Fruit fly (Drosophila melanogaster): ENCODE measurements around the gene CG14102.

The CG14102 gene

DNA sequence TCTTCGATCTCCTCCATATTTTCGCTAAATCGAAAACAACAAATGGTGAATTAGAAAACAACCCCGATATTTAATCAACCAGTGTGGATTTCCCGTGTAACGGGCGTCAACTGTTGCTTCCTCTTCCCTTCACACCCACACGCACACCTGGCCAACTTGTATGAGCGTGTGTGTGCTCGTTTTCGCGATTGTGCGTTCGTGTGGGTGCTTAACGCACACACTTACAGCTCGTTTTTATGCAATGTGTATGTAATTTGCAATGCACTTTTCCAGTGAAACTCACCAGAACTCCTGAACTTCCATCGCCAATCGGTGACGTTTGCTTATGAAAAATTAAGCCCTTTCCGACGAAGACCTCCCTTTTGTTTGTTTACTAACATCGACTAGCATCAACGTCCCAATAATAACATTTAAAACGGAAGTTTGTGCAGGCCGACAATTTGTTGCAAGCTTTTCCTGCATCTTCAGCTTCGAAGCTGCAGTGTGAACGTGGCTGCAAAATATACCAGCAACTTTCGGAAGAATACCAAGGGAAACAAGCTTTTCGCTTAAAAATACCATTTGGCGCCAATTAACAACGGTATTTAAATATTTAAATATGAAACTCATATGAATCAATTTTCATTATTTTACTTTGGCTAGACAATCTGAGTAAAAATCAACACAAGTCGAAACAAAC, 14.5 kb upstream of the CG14102 start, which contains the start of gene cyc:
Gene cyc (minus strand): TSS at position 467 of the 679 bp plus-strand sequence.
- TF ChIP-seq h (optimal IDR thresholded peaks at IDR 0.05) (no peak), insv (optimal IDR thresholded peaks at IDR 0.05) (no peak), Sin3A (optimal IDR thresholded peaks at IDR 0.05) (no peak), ttk (optimal IDR thresholded peaks at IDR 0.05) (no peak)

- no peak for TF ChIP-seq h (optimal IDR thresholded peaks at IDR 0.05)
- no peak for TF ChIP-seq Sin3A (optimal IDR thresholded peaks at IDR 0.05)
- no peak for TF ChIP-seq ttk (optimal IDR thresholded peaks at IDR 0.05)
- no peak for TF ChIP-seq Myc (optimal IDR thresholded peaks at IDR 0.05)
- TF ChIP-seq psq (optimal IDR thresholded peaks at IDR 0.05), result no peak
- TF ChIP-seq insv (optimal IDR thresholded peaks at IDR 0.05), result no peak
Measured at dm6 chr3L:19813075-19813903, 12.2 kb upstream of the CG14102 start, which contains the start of gene Cyp305a1. Gene Cyp305a1, minus strand, starts transcription at chr3L:19813339.

DNA sequence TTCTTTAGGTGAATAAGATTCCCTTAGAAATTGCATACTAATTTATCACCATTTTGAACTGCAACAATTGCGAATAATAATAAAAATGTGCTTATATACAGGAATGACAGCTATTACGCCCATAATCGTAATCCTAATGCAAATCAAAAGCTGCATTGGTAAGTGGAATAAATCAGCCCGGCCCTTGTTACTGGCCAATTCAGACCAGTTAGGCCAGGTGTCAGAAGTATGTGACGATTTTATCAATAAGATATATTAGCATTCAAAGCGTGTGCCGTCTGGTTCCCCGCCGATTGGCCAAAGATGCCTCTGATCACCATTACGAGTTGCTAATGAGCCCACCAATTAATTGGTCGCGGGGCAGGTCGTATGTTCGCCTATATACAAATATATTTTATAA, 11.4 kb upstream of the CG14102 start:
- TF ChIP-seq h (optimal IDR thresholded peaks at IDR 0.05), result no peak
- no peak for TF ChIP-seq Sin3A (optimal IDR thresholded peaks at IDR 0.05)
- no peak for TF ChIP-seq Myc (optimal IDR thresholded peaks at IDR 0.05)
- TF ChIP-seq psq (optimal IDR thresholded peaks at IDR 0.05), result no peak
- TF ChIP-seq insv (optimal IDR thresholded peaks at IDR 0.05), result no peak
- TF ChIP-seq ttk (optimal IDR thresholded peaks at IDR 0.05), result no peak

dm6 chr3L:19807521-19807920, 6.4 kb upstream of the CG14102 start:
- TF ChIP-seq insv (optimal IDR thresholded peaks at IDR 0.05) (no peak), h (optimal IDR thresholded peaks at IDR 0.05) (no peak), Sin3A (optimal IDR thresholded peaks at IDR 0.05) (no peak), ttk (optimal IDR thresholded peaks at IDR 0.05) (no peak), psq (optimal IDR thresholded peaks at IDR 0.05) (no peak), Myc (optimal IDR thresholded peaks at IDR 0.05) (no peak)

- TF ChIP-seq Myc (optimal IDR thresholded peaks at IDR 0.05) (no peak), insv (optimal IDR thresholded peaks at IDR 0.05) (no peak), Sin3A (optimal IDR thresholded peaks at IDR 0.05) (no peak)
Measured at dm6 chr3L:19807103-19807502, 6.0 kb upstream of the CG14102 start, which contains the start of the genes CG14104 and Kap-alpha1. Gene CG14104, minus strand, starts transcription at chr3L:19807199. Gene Kap-alpha1, plus strand, starts transcription at chr3L:19807232.

DNA sequence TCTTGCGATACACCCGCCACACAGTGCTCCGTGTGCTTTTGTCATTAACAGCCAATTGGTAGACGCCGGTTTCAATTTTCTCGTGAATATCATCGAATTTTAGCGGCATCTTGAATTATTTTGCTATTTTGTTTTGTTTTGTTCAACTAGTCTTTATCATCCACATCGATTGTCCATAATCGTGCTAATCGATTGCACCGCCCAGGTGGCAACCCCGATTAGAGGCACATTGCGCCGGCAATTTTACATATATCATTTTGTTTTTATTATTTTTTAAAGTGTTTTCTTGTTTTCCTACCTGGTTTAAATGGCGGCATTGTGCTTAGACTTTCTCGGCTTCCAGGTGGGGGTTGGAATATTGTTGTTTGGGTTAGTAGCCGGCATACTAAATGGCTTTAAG, 4.8 kb upstream of the CG14102 start, which contains the start of gene CG34116:
Gene CG34116 (minus strand): TSS at position 142 of the 400 bp plus-strand sequence.
- TF ChIP-seq insv (optimal IDR thresholded peaks at IDR 0.05), result no peak
- no peak for TF ChIP-seq psq (optimal IDR thresholded peaks at IDR 0.05)

DNA sequence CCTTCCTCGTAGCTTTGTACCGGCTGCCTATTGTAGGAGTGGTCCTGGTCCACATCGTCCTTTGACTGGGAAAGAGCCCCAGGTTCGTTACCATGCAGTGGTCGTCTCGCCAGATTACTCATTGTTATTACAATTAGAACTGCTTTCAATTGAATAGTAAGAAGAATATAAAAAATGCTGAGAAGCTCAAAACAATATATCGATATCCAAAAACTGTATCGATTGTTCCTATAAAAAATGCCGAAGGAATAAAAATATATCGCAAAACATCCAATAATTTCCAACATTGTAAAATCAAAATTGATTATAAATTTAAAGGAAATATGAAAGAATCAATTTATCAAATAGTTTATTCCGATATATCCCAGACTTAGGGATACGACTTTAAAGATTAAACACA, 3.8 kb upstream of the CG14102 start, which contains the start of the genes TORIP and Ccdc58:
Gene TORIP (minus strand): TSS at position 173 of the 400 bp plus-strand sequence.
Gene Ccdc58 (plus strand): TSS at position 274 of the 400 bp plus-strand sequence.
- TF ChIP-seq psq (optimal IDR thresholded peaks at IDR 0.05), result no peak
- TF ChIP-seq insv (optimal IDR thresholded peaks at IDR 0.05), result no peak
- no peak for TF ChIP-seq ttk (optimal IDR thresholded peaks at IDR 0.05)
- TF ChIP-seq Sin3A (optimal IDR thresholded peaks at IDR 0.05), result no peak
- no peak for TF ChIP-seq Myc (optimal IDR thresholded peaks at IDR 0.05)
- TF ChIP-seq h (optimal IDR thresholded peaks at IDR 0.05), result no peak

DNA sequence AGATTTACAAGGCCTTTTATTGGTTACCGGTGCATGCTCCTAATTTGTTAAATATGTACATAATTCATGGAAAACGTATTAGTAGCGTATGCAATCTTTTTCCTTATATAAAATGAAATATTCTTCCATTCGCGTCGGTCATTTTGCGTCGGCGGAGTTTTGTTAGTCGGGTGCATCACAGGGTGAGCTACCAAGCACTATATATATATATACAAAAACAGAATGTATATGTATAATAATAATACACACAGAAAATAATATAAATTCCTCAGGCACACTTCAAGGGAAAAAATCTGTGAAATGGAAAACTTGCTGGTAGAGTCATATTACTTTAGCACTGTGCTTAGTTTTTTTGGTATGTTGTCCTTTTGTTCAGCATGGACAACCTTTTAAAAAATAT, 2.1 kb downstream of the CG14102 start, which contains the start of gene Ir76a:
Gene Ir76a (plus strand): TSS at position 301 of the 400 bp plus-strand sequence.
- TF ChIP-seq insv (optimal IDR thresholded peaks at IDR 0.05) (no peak), psq (optimal IDR thresholded peaks at IDR 0.05) (no peak), ttk (optimal IDR thresholded peaks at IDR 0.05) (no peak), Sin3A (optimal IDR thresholded peaks at IDR 0.05) (no peak), h (optimal IDR thresholded peaks at IDR 0.05) (no peak), Myc (optimal IDR thresholded peaks at IDR 0.05) (no peak)

DNA sequence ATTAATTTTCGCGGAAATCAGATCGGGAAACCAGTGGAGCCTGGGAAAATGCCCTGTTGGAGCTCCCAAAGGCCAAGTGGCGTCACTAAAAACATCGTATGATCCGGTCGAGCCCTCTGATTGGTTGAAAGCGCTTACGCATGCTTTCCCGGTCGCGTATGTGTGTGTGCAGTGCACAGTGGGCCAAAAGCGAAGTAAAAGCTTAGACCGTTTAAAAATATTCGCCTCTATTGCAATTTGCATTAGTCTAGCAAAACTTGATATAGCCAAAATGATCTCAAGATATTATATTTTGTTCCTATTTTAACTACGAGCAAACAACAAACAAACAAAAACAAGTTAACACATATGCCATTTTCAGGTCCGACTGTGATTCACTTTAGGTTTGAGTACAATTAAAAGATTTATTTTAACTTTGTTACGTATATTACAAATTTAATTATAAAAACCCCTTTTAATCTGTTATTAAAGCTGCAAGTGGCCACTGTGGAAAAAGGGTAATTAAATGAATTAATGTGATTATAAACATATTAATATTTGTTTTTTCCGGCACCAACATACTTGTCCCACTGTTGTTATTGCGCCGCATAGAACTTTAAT, 6.8 kb downstream of the CG14102 start:
- TF ChIP-seq Sin3A (optimal IDR thresholded peaks at IDR 0.05), result no peak
- no peak for TF ChIP-seq insv (optimal IDR thresholded peaks at IDR 0.05)
- no peak for TF ChIP-seq h (optimal IDR thresholded peaks at IDR 0.05)
- TF ChIP-seq Myc (optimal IDR thresholded peaks at IDR 0.05), result no peak
- no peak for TF ChIP-seq psq (optimal IDR thresholded peaks at IDR 0.05)
- TF ChIP-seq ttk (optimal IDR thresholded peaks at IDR 0.05), result no peak

- TF ChIP-seq insv (optimal IDR thresholded peaks at IDR 0.05), result no peak
- TF ChIP-seq ttk (optimal IDR thresholded peaks at IDR 0.05), result no peak
- TF ChIP-seq Myc (optimal IDR thresholded peaks at IDR 0.05), result no peak
- TF ChIP-seq h (optimal IDR thresholded peaks at IDR 0.05), result no peak
- peak; percentile 43 for TF ChIP-seq Sin3A (optimal IDR thresholded peaks at IDR 0.05)
Measured at dm6 chr3L:19793438-19793998, 7.6 kb downstream of the CG14102 start, which contains the start of the genes CG42637, Gyc76C and SREBP. Gene CG42637, minus strand, starts transcription at chr3L:19793569. Gene Gyc76C, minus strand, starts transcription at chr3L:19793569. Gene SREBP, plus strand, starts transcription at chr3L:19793935.

DNA sequence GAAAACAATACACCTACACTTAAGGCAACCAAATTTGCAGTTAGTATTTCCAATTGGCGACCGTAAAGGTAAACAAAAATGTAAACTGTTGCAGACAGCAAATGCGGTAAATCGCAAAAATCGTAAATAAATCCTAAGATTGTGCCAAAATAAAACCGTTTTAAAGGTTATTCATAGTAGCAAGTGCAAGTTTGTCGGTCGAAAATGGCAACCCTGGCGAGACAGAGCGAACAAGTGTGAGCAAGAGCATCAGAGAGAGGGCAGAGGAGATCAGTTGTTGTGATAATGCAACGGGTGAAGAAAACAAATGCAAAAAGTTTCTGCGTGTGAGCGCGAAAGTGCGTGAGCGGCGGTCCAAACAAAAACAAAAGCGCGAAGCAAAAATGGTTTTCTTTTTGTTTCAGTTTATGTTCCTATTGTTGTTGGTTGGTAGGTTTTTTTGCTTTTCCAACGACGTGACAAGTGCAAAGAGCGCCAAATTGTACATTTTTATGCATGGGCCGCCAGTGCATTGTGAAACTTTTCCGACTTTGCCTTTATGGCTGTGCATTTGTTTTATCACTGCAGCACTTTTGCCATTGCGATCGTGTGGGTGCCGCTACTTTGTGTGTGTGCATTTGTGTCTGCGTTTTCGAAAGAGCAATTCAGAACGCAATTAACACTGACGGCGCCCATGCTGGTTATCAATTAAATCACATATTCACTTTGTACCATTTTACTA, 8.2 kb downstream of the CG14102 start:
- TF ChIP-seq ttk (optimal IDR thresholded peaks at IDR 0.05), result no peak
- TF ChIP-seq psq (optimal IDR thresholded peaks at IDR 0.05), result no peak
- TF ChIP-seq h (optimal IDR thresholded peaks at IDR 0.05), result no peak
- TF ChIP-seq insv (optimal IDR thresholded peaks at IDR 0.05), result no peak
- no peak for TF ChIP-seq Sin3A (optimal IDR thresholded peaks at IDR 0.05)
- no peak for TF ChIP-seq Myc (optimal IDR thresholded peaks at IDR 0.05)

Data from Kc167 (cell line).